Fruit fly (Drosophila melanogaster) whole organism, prepupa: ENCODE data around the gene Acsf3.
A peak's percentile ranks its signal among the peaks of the same experiment; 100 is the strongest.

Experiments used
- CG3032 ChIP-seq: fragments of 200-800 bp; optimal IDR thresholded peaks from 2 replicates; lab custom pipeline; 2019; ENCODE audit warnings: missing biosample characterization, mild to moderate bottlenecking, missing genetic modification characterization, moderate library complexity
- CG32006 ChIP-seq: fragments of 200-800 bp; sonication (Bioruptor generic); optimal IDR thresholded peaks from 3 replicates; lab custom pipeline; 2017; ENCODE audit warnings: missing biosample characterization, mild to moderate bottlenecking, missing genetic modification characterization
- Ets21C ChIP-seq: fragments of 200-800 bp; sonication (Bioruptor generic); optimal IDR thresholded peaks from 3 replicates; lab custom pipeline; 2016; ENCODE audit warnings: missing biosample characterization, missing genetic modification characterization
- Ets96B ChIP-seq: fragments of 200-800 bp; optimal IDR thresholded peaks from 2 replicates; lab custom pipeline; 2019; ENCODE audit warnings: missing biosample characterization, mild to moderate bottlenecking, missing genetic modification characterization, moderate library complexity
- Hr38 ChIP-seq: sonication (Bioruptor generic); optimal IDR thresholded peaks from 2 replicates; lab custom pipeline; 2016; ENCODE audit warnings: missing biosample characterization, missing genetic modification characterization
- Hr39 ChIP-seq: fragments of 200-800 bp; sonication (Bioruptor generic); optimal IDR thresholded peaks from 2 replicates; lab custom pipeline; 2016; ENCODE audit warnings: missing biosample characterization, missing genetic modification characterization
- OdsH ChIP-seq: fragments of 200-800 bp; sonication (Bioruptor generic); optimal IDR thresholded peaks from 3 replicates; lab custom pipeline; 2016; ENCODE audit warnings: missing biosample characterization, missing genetic modification characterization
- fd59A ChIP-seq: fragments of 200-800 bp; sonication (Bioruptor generic); optimal IDR thresholded peaks from 2 replicates; lab custom pipeline; 2017; ENCODE audit warnings: missing biosample characterization, mild to moderate bottlenecking, missing genetic modification characterization, missing genetic modification reagents
- pdm3 ChIP-seq: fragments of 200-800 bp; sonication (Bioruptor generic); optimal IDR thresholded peaks from 3 replicates; lab custom pipeline; 2016; ENCODE audit warnings: missing biosample characterization, missing genetic modification characterization

DNA sequence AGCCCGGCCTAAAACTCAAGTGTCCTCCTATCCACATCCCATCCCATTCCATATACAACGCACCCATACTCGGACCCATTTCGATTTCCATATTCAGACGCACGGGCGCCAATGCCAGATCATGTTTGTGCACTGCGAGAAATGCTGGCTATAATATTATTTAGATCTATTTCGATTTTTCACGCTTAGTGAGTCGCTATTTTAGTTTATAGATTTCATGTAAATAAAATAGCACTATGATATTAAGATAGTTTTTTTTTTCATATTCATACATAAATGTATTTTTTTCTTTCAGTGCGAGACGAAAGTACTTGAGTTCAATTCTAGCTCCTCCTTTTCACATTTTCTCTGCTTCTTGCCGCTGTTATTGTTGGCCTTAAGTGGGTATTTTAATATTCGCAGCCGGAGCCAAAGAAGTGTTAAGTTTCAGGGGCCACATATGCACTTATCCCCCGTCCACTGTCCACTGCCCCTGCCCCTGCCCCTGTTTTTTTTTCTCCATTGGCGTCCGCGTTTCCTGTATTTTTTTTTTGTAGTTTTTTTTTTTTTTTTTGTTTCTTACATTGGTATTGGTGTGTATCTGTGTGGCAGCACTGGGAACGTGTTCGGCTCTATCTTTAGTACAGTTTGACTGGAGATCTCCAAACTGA, 36.9 kb upstream of the Acsf3 start:
- TF ChIP-seq Ets21C (GFP tag; lab: Kevin White, UChicago): peak; percentile 16
- no peak for TF ChIP-seq Hr38 (GFP tag; lab: Kevin White, UChicago)
- TF ChIP-seq OdsH (GFP tag; lab: Kevin White, UChicago): peak; percentile 83
- peak; percentile 80 for TF ChIP-seq CG32006 (GFP tag; lab: Kevin White, UChicago)
- TF ChIP-seq fd59A (GFP tag; lab: Kevin White, UChicago): peak; percentile 72
- peak; percentile 56 for TF ChIP-seq Hr39 (GFP tag; lab: Kevin White, UChicago)
- TF ChIP-seq CG3032 (tag; lab: Kevin White, UChicago): peak; percentile 76
- peak; percentile 81 for TF ChIP-seq pdm3 (GFP tag; lab: Kevin White, UChicago)
- TF ChIP-seq Ets96B: peak; percentile 69
